Worm (Caenorhabditis elegans) whole organism, late embryonic: ENCODE results near the gene sqt-1.

Experiments used
- C08G9.2 ChIP-seq: sonication (generic microtip); optimal IDR thresholded peaks from 2 replicates; lab custom pipeline; 2016; ENCODE audit warnings: mild to moderate bottlenecking, missing genetic modification characterization, moderate library complexity, missing compliant biosample characterization
- C38D4.7 ChIP-seq: fragments of 200-800 bp; sonication (Bioruptor generic); optimal IDR thresholded peaks from 2 replicates; lab custom pipeline; 2018; ENCODE audit warnings: mild to moderate bottlenecking, missing genetic modification characterization, moderate library complexity, missing compliant biosample characterization
- F13H6.1 ChIP-seq: sonication (generic microtip); optimal IDR thresholded peaks from 2 replicates; lab custom pipeline; 2016; ENCODE audit warnings: missing genetic modification characterization, missing compliant biosample characterization
- T23F11.4 ChIP-seq: fragments of 200-800 bp; sonication (Bioruptor generic); optimal IDR thresholded peaks from 2 replicates; lab custom pipeline; 2018; ENCODE audit warnings: mild to moderate bottlenecking, missing genetic modification characterization, missing compliant biosample characterization
- Y22D7AL.16 ChIP-seq: sonication (generic microtip); optimal IDR thresholded peaks from 2 replicates; lab custom pipeline; 2016; ENCODE audit warnings: missing genetic modification characterization, missing compliant biosample characterization
- ceh-14 ChIP-seq: sonication (generic microtip); optimal IDR thresholded peaks from 2 replicates; lab custom pipeline; 2016; ENCODE audit warnings: missing genotype, missing genetic modification characterization, missing compliant biosample characterization
- ceh-18 ChIP-seq: sonication (generic microtip); optimal IDR thresholded peaks from 2 replicates; lab custom pipeline; 2016; ENCODE audit warnings: missing genetic modification characterization, missing compliant biosample characterization
- ceh-19 ChIP-seq: fragments of 200-800 bp; sonication (Bioruptor generic); optimal IDR thresholded peaks from 2 replicates; lab custom pipeline; 2018; ENCODE audit warnings: mild to moderate bottlenecking, missing genetic modification characterization, missing compliant biosample characterization
- ceh-2 ChIP-seq: sonication (generic microtip); optimal IDR thresholded peaks from 2 replicates; lab custom pipeline; 2016; ENCODE audit warnings: missing genotype, missing genetic modification characterization, missing compliant biosample characterization
- ceh-22 ChIP-seq: sonication (generic microtip); optimal IDR thresholded peaks from 2 replicates; lab custom pipeline; 2017; ENCODE audit warnings: missing biosample characterization, missing genetic modification characterization
- ceh-31 ChIP-seq: sonication (generic microtip); optimal IDR thresholded peaks from 2 replicates; lab custom pipeline; 2016; ENCODE audit warnings: missing genetic modification characterization, missing compliant biosample characterization
- ceh-34 ChIP-seq: sonication (generic microtip); optimal IDR thresholded peaks from 2 replicates; lab custom pipeline; 2016; ENCODE audit warnings: mild to moderate bottlenecking, missing genetic modification characterization, missing compliant biosample characterization
- ceh-6 ChIP-seq: fragments of 200-800 bp; sonication (Bioruptor generic); optimal IDR thresholded peaks from 2 replicates; lab custom pipeline; 2018; ENCODE audit warnings: mild to moderate bottlenecking, missing genetic modification characterization, missing compliant biosample characterization
- che-1 ChIP-seq: sonication (generic microtip); optimal IDR thresholded peaks from 2 replicates; lab custom pipeline; 2016; ENCODE audit warnings: mild to moderate bottlenecking, missing genetic modification characterization, missing compliant biosample characterization
- dmd-4 ChIP-seq: sonication (generic microtip); optimal IDR thresholded peaks from 2 replicates; lab custom pipeline; 2016; ENCODE audit warnings: borderline replicate concordance, missing genetic modification characterization, missing compliant biosample characterization
- dve-1 ChIP-seq: sonication (generic microtip); optimal IDR thresholded peaks from 2 replicates; lab custom pipeline; 2017; ENCODE audit warnings: antibody characterized with exemption, mild to moderate bottlenecking, missing genetic modification characterization, missing compliant biosample characterization
- elt-2 ChIP-seq: sonication (generic microtip); optimal IDR thresholded peaks from 2 replicates; lab custom pipeline; 2016; ENCODE audit warnings: missing genetic modification reagents, missing genetic modification characterization, missing compliant biosample characterization
- ets-4 ChIP-seq: sonication (generic microtip); optimal IDR thresholded peaks from 2 replicates; lab custom pipeline; 2016; ENCODE audit warnings: missing genetic modification characterization, missing compliant biosample characterization
- fax-1 ChIP-seq: sonication (generic microtip); optimal IDR thresholded peaks from 2 replicates; lab custom pipeline; 2016; ENCODE audit warnings: missing genotype, missing genetic modification characterization, missing compliant biosample characterization
- hlh-13 ChIP-seq: fragments of 200-800 bp; sonication (Bioruptor generic); optimal IDR thresholded peaks from 2 replicates; lab custom pipeline; 2018; ENCODE audit warnings: mild to moderate bottlenecking, missing genetic modification characterization, missing compliant biosample characterization
- hlh-15 ChIP-seq: sonication (generic microtip); optimal IDR thresholded peaks from 2 replicates; lab custom pipeline; 2016; ENCODE audit warnings: missing genetic modification characterization, missing compliant biosample characterization
- hlh-6 ChIP-seq: sonication (generic microtip); optimal IDR thresholded peaks from 2 replicates; lab custom pipeline; 2016; ENCODE audit warnings: missing genotype, missing genetic modification characterization, missing compliant biosample characterization
- lim-6 ChIP-seq: sonication (generic microtip); optimal IDR thresholded peaks from 2 replicates; lab custom pipeline; 2016; ENCODE audit warnings: missing genetic modification characterization, missing compliant biosample characterization
- madf-2 ChIP-seq: sonication (generic microtip); optimal IDR thresholded peaks from 2 replicates; lab custom pipeline; 2017; ENCODE audit warnings: missing genetic modification characterization, missing compliant biosample characterization
- nfya-1 ChIP-seq: sonication (generic microtip); optimal IDR thresholded peaks from 2 replicates; lab custom pipeline; 2017; ENCODE audit warnings: missing genetic modification characterization, mild to moderate bottlenecking, missing compliant biosample characterization, antibody characterized with exemption, moderate library complexity
- nhr-232 ChIP-seq: sonication (generic microtip); optimal IDR thresholded peaks from 2 replicates; lab custom pipeline; 2016; ENCODE audit warnings: missing genetic modification characterization, missing compliant biosample characterization
- pat-9 ChIP-seq: fragments of 200-800 bp; sonication (Bioruptor generic); optimal IDR thresholded peaks from 2 replicates; lab custom pipeline; 2018; ENCODE audit warnings: mild to moderate bottlenecking, missing genetic modification characterization, moderate library complexity, missing compliant biosample characterization
- pqm-1 ChIP-seq: sonication (generic microtip); optimal IDR thresholded peaks from 2 replicates; lab custom pipeline; 2016; ENCODE audit warnings: missing genetic modification characterization, missing compliant biosample characterization
- pros-1 ChIP-seq: fragments of 150-350 bp; optimal IDR thresholded peaks from 2 replicates; lab custom pipeline; 2014; ENCODE audit warnings: missing biosample characterization, missing genetic modification reagents, missing genetic modification characterization
- ref-2 ChIP-seq: sonication (generic microtip); optimal IDR thresholded peaks from 2 replicates; lab custom pipeline; 2016; ENCODE audit warnings: missing genetic modification characterization, missing compliant biosample characterization
- rnt-1 ChIP-seq: sonication (generic microtip); optimal IDR thresholded peaks from 2 replicates; lab custom pipeline; 2016; ENCODE audit warnings: missing genetic modification characterization, missing compliant biosample characterization
- tbx-2 ChIP-seq: sonication (generic microtip); optimal IDR thresholded peaks from 2 replicates; lab custom pipeline; 2016; ENCODE audit warnings: missing genetic modification characterization, missing compliant biosample characterization
- tbx-7 ChIP-seq: sonication (generic microtip); optimal IDR thresholded peaks from 2 replicates; lab custom pipeline; 2016; ENCODE audit warnings: missing genotype, missing genetic modification characterization, missing compliant biosample characterization
- unc-3 ChIP-seq, 2 experiments: fragments of 200-800 bp in 1 of 2; sonication (Bioruptor generic) in 1 of 2; sonication (generic microtip) in 1 of 2; conservative IDR thresholded peaks in 1 of 2; optimal IDR thresholded peaks in 1 of 2; 2 replicates each; pipeline versions ENCODE4 v1.3.6 to Lab custom; 2016 to 2022; ENCODE audit warnings: missing compliant biosample characterization in 2 of 2, missing genetic modification characterization in 2 of 2, missing genetic modification reagents in 1 of 2
- unc-55 ChIP-seq: sonication (generic microtip); optimal IDR thresholded peaks from 2 replicates; lab custom pipeline; 2017; ENCODE audit warnings: missing biosample characterization, missing genetic modification reagents, missing genetic modification characterization

The sqt-1 gene

DNA sequence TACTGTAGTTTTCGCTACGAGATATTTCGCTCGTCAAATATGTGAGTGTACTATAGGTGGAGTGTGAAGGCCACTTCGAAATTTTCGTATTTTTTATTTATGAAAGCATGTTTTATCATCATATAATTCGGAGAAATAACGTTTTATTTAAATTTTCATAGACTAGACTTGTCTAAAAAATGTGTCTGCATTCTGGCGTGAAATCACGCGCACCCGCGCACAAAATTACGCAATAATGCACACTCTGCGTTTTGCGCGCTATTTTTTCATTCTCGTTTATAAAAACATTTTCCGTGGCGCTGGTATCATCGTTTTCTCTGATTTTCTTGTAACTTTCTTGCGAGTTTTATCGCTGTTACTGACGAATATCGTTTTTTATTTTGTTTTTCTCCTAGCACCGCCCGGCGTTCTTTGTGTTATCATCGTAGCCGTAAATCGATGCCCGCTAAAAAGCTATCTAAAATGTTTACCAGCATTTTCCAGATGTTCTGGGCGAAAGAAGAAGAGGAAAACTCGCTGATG is 40.4 kb downstream of the sqt-1 start, which contains the start of gene saps-1:
saps-1 (plus strand) TSS at position 472 of the 522 bp plus-strand sequence.
- TF ChIP-seq pat-9 (tag; lab: Kevin White, UChicago) (no peak), hlh-13 (GFP tag; lab: Kevin White, UChicago) (no peak), ceh-18 (no peak), hlh-15 (tag; lab: Kevin White, UChicago) (no peak), dve-1 (tag; lab: Kevin White, UChicago) (no peak), Y22D7AL.16 (tag; lab: Kevin White, UChicago) (no peak), T23F11.4 (GFP tag; lab: Kevin White, UChicago) (no peak), ceh-34 (tag; lab: Kevin White, UChicago) (no peak), ceh-19 (GFP tag; lab: Kevin White, UChicago) (no peak), dmd-4 (no peak)

DNA sequence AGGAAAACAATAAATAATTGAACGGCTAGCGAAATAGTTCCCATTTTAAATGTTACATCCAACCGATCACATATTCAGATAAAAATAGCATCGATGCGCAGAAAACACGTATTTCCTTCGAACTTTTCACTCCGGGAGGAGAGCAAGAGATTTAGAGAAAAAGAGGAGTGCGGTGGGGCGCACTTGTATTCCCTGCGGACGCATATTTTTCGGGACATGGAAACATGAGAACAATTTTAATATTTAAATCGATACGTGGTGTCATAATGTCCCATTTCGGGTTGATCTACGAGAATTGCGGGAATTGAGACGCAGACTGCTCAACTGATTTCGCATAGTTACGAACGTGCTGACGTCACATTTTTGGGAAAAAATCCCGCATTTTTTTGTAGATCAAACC is 44.2 kb downstream of the sqt-1 start, which contains the start of gene C47G2.4:
C47G2.4 (minus strand) TSS at position 174 of the 400 bp plus-strand sequence.
- TF ChIP-seq nfya-1 (tag; lab: Kevin White, UChicago), result peak; percentile 36
- no peak for TF ChIP-seq nhr-232 (tag; lab: Kevin White, UChicago)
- no peak for TF ChIP-seq ceh-22
- no peak for TF ChIP-seq fax-1 (tag; lab: Kevin White, UChicago)
- peak; percentile 35 for TF ChIP-seq pros-1 (tag; lab: Kevin White, UChicago)
- no peak for TF ChIP-seq unc-3 (GFP tag; conservative IDR thresholded peaks at IDR 0.05; lab: Robert Waterston, UW)
- TF ChIP-seq unc-3 (tag; optimal IDR thresholded peaks at IDR 0.05; lab: Kevin White, UChicago), result no peak
- TF ChIP-seq Y22D7AL.16 (tag; lab: Kevin White, UChicago), result no peak
- peak; percentile 27 for TF ChIP-seq elt-2 (tag; lab: Kevin White, UChicago)
- no peak for TF ChIP-seq madf-2 (tag; lab: Kevin White, UChicago)
- TF ChIP-seq ceh-6, result no peak
- TF ChIP-seq C08G9.2 (tag; lab: Kevin White, UChicago), result peak; percentile 27
- no peak for TF ChIP-seq hlh-6 (tag; lab: Kevin White, UChicago)
- TF ChIP-seq ref-2 (tag; lab: Kevin White, UChicago), result peak; percentile 22
- peak; percentile 13 for TF ChIP-seq ceh-18
- TF ChIP-seq unc-55 (GFP tag; lab: Kevin White, UChicago), result no peak
- no peak for TF ChIP-seq pqm-1 (tag; lab: Kevin White, UChicago)
- TF ChIP-seq tbx-7, result no peak
- peak; percentile 53 for TF ChIP-seq rnt-1 (tag; lab: Kevin White, UChicago)
- TF ChIP-seq ceh-14 (tag; lab: Kevin White, UChicago), result no peak
- peak; percentile 55 for TF ChIP-seq ceh-31
- no peak for TF ChIP-seq ceh-2 (tag; lab: Kevin White, UChicago)
- TF ChIP-seq F13H6.1, result no peak
- TF ChIP-seq ets-4 (tag; lab: Kevin White, UChicago), result peak; percentile 40
- no peak for TF ChIP-seq tbx-2 (tag; lab: Kevin White, UChicago)
- TF ChIP-seq C38D4.7 (GFP tag; lab: Kevin White, UChicago), result no peak
- TF ChIP-seq ceh-34 (tag; lab: Kevin White, UChicago), result peak; percentile 70
- TF ChIP-seq che-1 (tag; lab: Kevin White, UChicago), result no peak

DNA sequence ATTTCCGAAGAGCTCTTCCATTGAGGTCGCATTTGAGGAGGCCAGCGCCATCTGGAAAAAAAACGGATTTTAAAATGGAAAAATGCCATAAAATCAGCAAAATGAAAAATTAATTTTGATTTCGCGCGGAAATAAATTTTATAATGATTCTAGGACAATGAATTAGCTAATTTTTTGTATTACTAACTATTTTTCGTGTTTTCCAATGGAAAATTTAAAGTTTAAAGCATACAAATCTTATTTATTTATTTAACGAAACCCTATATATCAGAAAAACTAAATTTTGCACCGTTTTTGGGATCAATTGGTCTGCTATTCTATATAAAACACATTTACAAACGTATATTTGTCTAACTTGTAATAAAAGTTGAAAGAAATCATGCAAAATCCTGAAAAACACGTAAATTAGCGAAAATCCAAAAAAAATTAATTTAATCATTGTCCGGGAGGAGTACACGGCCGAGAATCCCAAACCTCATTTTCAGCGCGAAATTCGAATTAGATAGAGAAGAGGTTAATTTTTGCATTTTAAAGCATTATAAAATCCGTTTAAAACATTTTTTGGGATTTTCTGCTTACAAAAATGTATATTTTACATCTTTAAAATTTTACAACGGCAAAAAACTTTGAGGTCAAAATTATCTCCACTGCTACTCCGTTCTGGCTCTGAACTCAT is 47.4 kb downstream of the sqt-1 start, which contains the start of gene C47G2.3:
C47G2.3 (minus strand) TSS at position 51 of the 676 bp plus-strand sequence.
- TF ChIP-seq elt-2 (tag; lab: Kevin White, UChicago) (peak; percentile 9), C08G9.2 (tag; lab: Kevin White, UChicago) (peak; percentile 26), ceh-31 (peak; percentile 7), lim-6 (tag; lab: Kevin White, UChicago) (no peak)
